Worm (Caenorhabditis elegans) whole organism, L4 larva: Measurements from ENCODE around the gene sri-67.
"Not testable (repeated sequence)": the region's sequence is repeated elsewhere in the genome, so short reads cannot be mapped to it uniquely, and the experiment has no call there.

ENCODE experiments used
- Y48G9A.11 ChIP-seq: fragments of 200-800 bp; sonication (Bioruptor generic); IDR thresholded peaks from 2 replicates; pipeline ENCODE4 v1.3.6; 2022; ENCODE audit warnings: missing genetic modification reagents, missing genetic modification characterization, missing compliant biosample characterization
- Y75B8A.6 ChIP-seq: fragments of 200-800 bp; sonication (Bioruptor generic); IDR thresholded peaks from 2 replicates; pipeline ENCODE4 v1.3.6; 2022; ENCODE audit warnings: missing genetic modification reagents, missing genetic modification characterization, missing compliant biosample characterization
- ZK546.5 ChIP-seq, 2 experiments: sonication (generic microtip); optimal IDR thresholded peaks; 2 replicates each; lab custom pipeline; 2017; ENCODE audit warnings: missing biosample characterization in 2 of 2, missing genetic modification characterization in 2 of 2
- aha-1 ChIP-seq: fragments of 150-350 bp; peaks from one replicate; lab custom pipeline; 2014; ENCODE audit warnings: missing biosample characterization, missing genetic modification characterization
- ama-1 ChIP-seq: fragments of 150-350 bp; optimal IDR thresholded peaks from 2 replicates; lab custom pipeline; 2014; ENCODE audit warnings: inconsistent platforms, mixed read lengths
- attf-4 ChIP-seq: sonication (generic microtip); optimal IDR thresholded peaks from 3 replicates; lab custom pipeline; 2017; ENCODE audit warnings: missing biosample characterization, missing genetic modification characterization
- ceh-32 ChIP-seq: sonication (generic microtip); optimal IDR thresholded peaks from 2 replicates; lab custom pipeline; 2016; ENCODE audit warnings: mild to moderate bottlenecking, missing genetic modification characterization, missing compliant biosample characterization; ENCODE audit not compliant: poor library complexity
- ceh-82 ChIP-seq: sonication (generic microtip); optimal IDR thresholded peaks from 2 replicates; lab custom pipeline; 2017; ENCODE audit warnings: missing biosample characterization, missing genetic modification characterization
- daf-19 ChIP-seq: fragments of 200-800 bp; sonication (Bioruptor generic); conservative IDR thresholded peaks from 2 replicates; pipeline ENCODE4 v1.3.6; 2022; ENCODE audit warnings: missing genetic modification characterization, missing compliant biosample characterization
- egl-43 ChIP-seq: fragments of 200-800 bp; sonication (Bioruptor generic); IDR thresholded peaks from 2 replicates; pipeline ENCODE4 v1.3.6; 2022; ENCODE audit warnings: missing genetic modification reagents, missing genetic modification characterization, missing compliant biosample characterization
- fkh-10 ChIP-seq: fragments of 150-350 bp; optimal IDR thresholded peaks from 2 replicates; lab custom pipeline; 2014; ENCODE audit warnings: missing biosample characterization, missing genetic modification reagents, missing genetic modification characterization
- fos-1 ChIP-seq: fragments of 150-350 bp; optimal IDR thresholded peaks from 2 replicates; lab custom pipeline; 2014; ENCODE audit warnings: missing biosample characterization, missing genetic modification characterization
- hif-1 ChIP-seq, 2 experiments: sonication (generic microtip); optimal IDR thresholded peaks; 2 replicates each; lab custom pipeline; 2016 to 2017; ENCODE audit warnings: missing compliant biosample characterization in 2 of 2, missing genetic modification characterization in 2 of 2, missing genetic modification reagents in 2 of 2, missing genotype in 2 of 2, mild to moderate bottlenecking in 1 of 2
- hlh-11 ChIP-seq: fragments of 200-800 bp; sonication (Bioruptor generic); optimal IDR thresholded peaks from 2 replicates; lab custom pipeline; 2018; ENCODE audit warnings: mild to moderate bottlenecking, missing genetic modification characterization, missing compliant biosample characterization
- hmg-1.1 ChIP-seq: fragments of 200-800 bp; sonication (Bioruptor generic); IDR thresholded peaks from 2 replicates; pipeline ENCODE4 v1.3.6; 2022; ENCODE audit warnings: missing genetic modification reagents, missing genetic modification characterization, missing compliant biosample characterization
- lim-7 ChIP-seq: fragments of 200-800 bp; sonication (Bioruptor generic); IDR thresholded peaks from 2 replicates; pipeline ENCODE4 v1.3.6; 2022; ENCODE audit warnings: missing genetic modification characterization, missing compliant biosample characterization
- lin-38 ChIP-seq: fragments of 200-800 bp; sonication (Bioruptor generic); IDR thresholded peaks from 2 replicates; pipeline ENCODE4 v1.3.6; 2022; ENCODE audit warnings: missing genetic modification reagents, missing genetic modification characterization, missing compliant biosample characterization
- lin-39 ChIP-seq: fragments of 150-350 bp; optimal IDR thresholded peaks from 2 replicates; lab custom pipeline; 2014; ENCODE audit warnings: missing biosample characterization, missing genetic modification reagents, missing genetic modification characterization
- mep-1 ChIP-seq: fragments of 150-350 bp; sonication (generic microtip); optimal IDR thresholded peaks from 3 replicates; lab custom pipeline; 2014; ENCODE audit warnings: missing biosample characterization, missing genetic modification characterization
- mes-2 ChIP-seq: sonication (generic microtip); optimal IDR thresholded peaks from 2 replicates; lab custom pipeline; 2016; ENCODE audit warnings: missing genotype, mild to moderate bottlenecking, missing genetic modification characterization, missing compliant biosample characterization; ENCODE audit not compliant: poor library complexity, severe bottlenecking
- nhr-10 ChIP-seq: fragments of 150-350 bp; optimal IDR thresholded peaks from 2 replicates; lab custom pipeline; 2014; ENCODE audit warnings: missing biosample characterization, missing genetic modification characterization
- nhr-11 ChIP-seq: fragments of 150-350 bp; optimal IDR thresholded peaks from 2 replicates; lab custom pipeline; 2014; ENCODE audit warnings: missing biosample characterization, missing genetic modification characterization
- nhr-237 ChIP-seq: sonication (generic microtip); optimal IDR thresholded peaks from 2 replicates; lab custom pipeline; 2017; ENCODE audit warnings: missing biosample characterization, missing genetic modification characterization
- nhr-28 ChIP-seq: fragments of 150-350 bp; optimal IDR thresholded peaks from 2 replicates; lab custom pipeline; 2014; ENCODE audit warnings: missing biosample characterization, missing genetic modification characterization
- nhr-41 ChIP-seq: fragments of 200-800 bp; sonication (Bioruptor generic); IDR thresholded peaks from 2 replicates; pipeline ENCODE4 v1.3.6; 2022; ENCODE audit warnings: missing genetic modification reagents, missing genetic modification characterization, missing compliant biosample characterization
- nhr-48 ChIP-seq: sonication (generic microtip); optimal IDR thresholded peaks from 2 replicates; lab custom pipeline; 2016; ENCODE audit warnings: mild to moderate bottlenecking, missing genetic modification characterization, missing compliant biosample characterization
- nhr-76 ChIP-seq: fragments of 150-350 bp; optimal IDR thresholded peaks from 2 replicates; lab custom pipeline; 2014; ENCODE audit warnings: missing biosample characterization, missing genetic modification characterization
- pqm-1 ChIP-seq: sonication (generic microtip); optimal IDR thresholded peaks from 2 replicates; lab custom pipeline; 2017; ENCODE audit warnings: missing biosample characterization, missing genetic modification characterization
- snpc-1.2 ChIP-seq: fragments of 200-800 bp; sonication (Bioruptor generic); IDR thresholded peaks from 2 replicates; pipeline ENCODE4 v1.3.6; 2022; ENCODE audit warnings: missing genetic modification reagents, missing genetic modification characterization, missing compliant biosample characterization
- spr-1 ChIP-seq: sonication (generic microtip); optimal IDR thresholded peaks from 2 replicates; lab custom pipeline; 2016; ENCODE audit warnings: mild to moderate bottlenecking, missing genetic modification characterization, missing compliant biosample characterization
- unc-62 ChIP-seq, 3 experiments: fragments of 150-350 bp in 1 of 3; sonication (generic microtip); optimal IDR thresholded peaks in 2 of 3; peaks in 1 of 3; 1 replicate in 1 of 3; 2 replicates in 2 of 3; lab custom pipeline; 2014 to 2017; ENCODE audit warnings: missing biosample characterization in 3 of 3, missing genetic modification characterization in 3 of 3, missing genetic modification reagents in 3 of 3, missing genotype in 1 of 3
- ztf-7 ChIP-seq: fragments of 150-350 bp; optimal IDR thresholded peaks from 2 replicates; lab custom pipeline; 2014; ENCODE audit warnings: missing biosample characterization, missing genetic modification characterization

sri-67 gene

DNA sequence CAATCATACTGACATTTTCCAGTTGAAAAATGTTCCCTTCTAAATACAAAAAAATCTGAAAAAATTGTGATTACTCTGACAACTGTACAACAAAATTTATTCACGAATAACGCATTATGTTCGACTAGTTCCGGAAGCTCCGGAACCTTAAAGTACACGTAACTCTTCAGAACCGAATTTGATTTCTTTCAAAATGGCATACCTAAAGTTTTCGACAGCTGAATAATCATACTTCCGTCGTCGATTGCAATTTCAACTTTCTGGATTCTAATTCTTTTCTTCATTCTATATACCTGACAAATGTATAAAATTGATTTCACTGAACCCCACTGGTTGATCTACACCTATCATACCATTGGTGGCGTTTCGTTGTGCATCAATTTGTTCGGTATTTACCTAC, at the start of gene sri-67:
TSS of gene sri-67 (plus strand) at position 301 of the 400 bp plus-strand sequence.
- TF ChIP-seq nhr-237 (tag; lab: Kevin White, UChicago) = no peak
- TF ChIP-seq nhr-48 (tag; lab: Kevin White, UChicago) = no peak
- TF ChIP-seq fkh-10 (GFP tag; lab: Kevin White, UChicago) = no peak
- no peak for TF ChIP-seq hmg-1.1
- TF ChIP-seq, all 104 proteins: peak for 0

DNA sequence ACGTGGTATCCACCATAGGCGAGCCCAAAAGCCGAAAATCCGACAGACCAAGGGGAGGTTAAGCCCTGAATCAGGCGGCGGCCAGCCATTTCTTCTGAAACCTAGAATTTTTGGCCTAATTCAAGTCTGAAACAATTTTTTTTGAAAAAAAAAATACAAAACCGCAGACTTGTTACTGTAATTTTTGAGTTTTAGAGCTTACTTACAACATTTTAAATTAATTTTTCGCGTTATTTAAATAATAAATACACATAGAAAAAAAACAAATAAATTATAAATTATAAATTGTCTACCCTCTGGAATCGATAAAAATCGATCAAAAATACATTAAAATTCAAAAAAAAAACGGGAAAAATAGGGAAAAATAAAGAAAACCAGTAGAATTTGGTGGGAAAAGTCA, 41.3 kb upstream of the sri-67 start, which contains the start of gene dhs-24:
TSS of gene dhs-24 (minus strand) at position 101 of the 400 bp plus-strand sequence.
- TF ChIP-seq lin-38 (GFP tag; lab: Robert Waterston, UW) (0 out of 2 replicates have a peak, but pooled peaks have one; percentile 21), lim-7 (GFP tag; lab: Robert Waterston, UW) (no peak), ceh-82 (no peak), lin-39 (tag; lab: Kevin White, UChicago) (no peak), nhr-76 (no peak), ama-1 (peak; percentile 55), ztf-7 (tag; lab: Kevin White, UChicago) (no peak), hlh-11 (tag; lab: Kevin White, UChicago) (no peak), snpc-1.2 (0 out of 2 replicates have a peak, but pooled peaks have one; percentile 13), nhr-41 (GFP tag; lab: Robert Waterston, UW) (no peak)
- TF ChIP-seq, all 104 proteins: peak for 3

DNA sequence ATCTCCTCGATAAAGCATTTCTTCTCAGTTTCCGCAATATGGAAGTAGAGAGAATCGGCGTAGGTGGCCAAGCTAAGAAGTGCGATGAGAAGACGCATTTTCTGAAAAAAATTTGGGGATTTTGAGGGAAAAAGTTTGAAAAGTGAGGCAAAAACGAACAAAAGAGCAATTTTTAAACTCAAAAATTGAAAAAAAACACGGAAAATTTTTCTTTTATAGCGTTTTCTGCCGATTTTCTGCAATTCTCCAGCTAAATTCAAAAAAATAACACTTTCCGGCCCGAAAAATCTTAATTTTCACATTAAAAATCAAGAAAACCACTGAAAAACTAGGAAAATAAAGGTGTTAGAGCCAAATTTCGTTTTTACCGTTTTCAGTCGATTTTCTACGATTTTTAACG, 38.8 kb upstream of the sri-67 start, which contains the start of gene tmed-4:
TSS of gene tmed-4 (minus strand) at position 101 of the 400 bp plus-strand sequence.
- TF ChIP-seq aha-1; fos-1 (tag; lab: Kevin White, UChicago); hif-1 (tag; optimal IDR thresholded peaks at IDR 0.05; lab: Kevin White, UChicago): not testable (repeated sequence)

DNA sequence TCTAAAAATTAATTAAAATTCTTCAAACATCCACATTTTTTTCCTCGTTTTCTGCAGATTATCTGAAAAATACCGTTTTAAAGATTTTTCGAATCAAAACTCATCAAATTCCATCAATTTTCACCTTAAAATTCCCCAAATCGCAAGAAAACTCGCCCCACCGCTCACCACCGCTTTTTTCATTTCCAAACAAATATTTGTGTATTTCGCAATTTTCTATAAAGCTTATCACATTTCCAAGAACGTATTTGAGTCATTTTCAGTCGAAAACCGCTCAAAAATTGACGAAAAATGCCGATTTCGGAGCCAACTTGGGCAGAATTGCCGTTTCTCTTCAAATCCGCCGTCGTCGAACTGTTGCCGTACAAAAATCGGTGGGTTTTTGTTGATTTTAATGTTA, 38.1 kb upstream of the sri-67 start, which contains the start of gene Y60A3A.8:
TSS of gene Y60A3A.8 (plus strand) at position 258 of the 400 bp plus-strand sequence.
- not testable (repeated sequence) for TF ChIP-seq spr-1; nhr-11 (tag; lab: Kevin White, UChicago); ztf-7 (tag; lab: Kevin White, UChicago)

DNA sequence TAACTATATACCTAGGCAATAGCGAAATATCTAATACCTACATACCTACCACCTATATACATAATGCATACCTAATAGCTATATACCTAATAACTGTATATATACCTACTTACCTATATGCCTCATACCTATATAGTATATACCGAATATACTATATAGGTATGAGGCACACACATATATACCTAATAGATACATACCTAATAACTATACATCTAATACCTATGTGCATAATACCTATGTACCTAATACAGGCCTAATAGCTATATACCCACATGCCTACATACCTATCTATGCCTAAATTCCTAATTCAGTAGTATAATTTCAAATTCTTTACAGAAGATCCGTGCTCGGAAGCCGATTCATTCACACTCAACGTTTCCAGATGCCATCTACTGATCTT, 33.3 kb upstream of the sri-67 start:
- TF ChIP-seq nhr-41 (GFP tag; lab: Robert Waterston, UW) (no peak), unc-62 (GFP tag; optimal IDR thresholded peaks at IDR 0.05 in 1 of 2; lab: Kevin White, UChicago) (peak in 1 of 2 experiments; percentile 72), unc-62 (tag; optimal IDR thresholded peaks at IDR 0.05; lab: Kevin White, UChicago) (no peak), Y75B8A.6 (GFP tag; lab: Robert Waterston, UW) (no peak)

DNA sequence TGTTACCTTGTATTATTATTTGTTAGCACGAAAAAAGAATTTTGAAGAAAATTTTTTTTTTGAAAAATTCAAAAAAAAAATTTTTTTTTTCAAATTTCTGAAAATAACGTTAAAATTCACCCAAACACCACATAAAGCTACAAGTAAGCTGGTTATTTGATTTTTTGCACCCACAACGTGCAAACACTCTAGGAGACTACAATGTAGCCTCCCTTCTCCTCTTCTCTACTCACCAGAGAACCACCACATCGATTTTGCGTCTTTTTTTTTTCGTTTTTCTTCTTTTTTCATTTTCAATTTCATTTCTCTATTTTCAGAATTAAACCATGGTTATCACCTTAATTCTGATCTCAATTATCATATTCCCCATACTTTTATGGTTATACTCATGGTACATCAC, 32.6 kb upstream of the sri-67 start, which contains the start of gene abhd-3.1:
TSS of gene abhd-3.1 (plus strand) at position 318 of the 400 bp plus-strand sequence.
- TF ChIP-seq mep-1 (peak; percentile 3), nhr-11 (tag; lab: Kevin White, UChicago) (no peak), mes-2 (tag; lab: Kevin White, UChicago) (no peak), nhr-28 (peak; percentile 22), aha-1 (peak; percentile 91), unc-62 (GFP tag; optimal IDR thresholded peaks at IDR 0.05 in 1 of 2; lab: Kevin White, UChicago) (peak in 1 of 2 experiments; percentile 32), unc-62 (tag; optimal IDR thresholded peaks at IDR 0.05; lab: Kevin White, UChicago) (no peak)

DNA sequence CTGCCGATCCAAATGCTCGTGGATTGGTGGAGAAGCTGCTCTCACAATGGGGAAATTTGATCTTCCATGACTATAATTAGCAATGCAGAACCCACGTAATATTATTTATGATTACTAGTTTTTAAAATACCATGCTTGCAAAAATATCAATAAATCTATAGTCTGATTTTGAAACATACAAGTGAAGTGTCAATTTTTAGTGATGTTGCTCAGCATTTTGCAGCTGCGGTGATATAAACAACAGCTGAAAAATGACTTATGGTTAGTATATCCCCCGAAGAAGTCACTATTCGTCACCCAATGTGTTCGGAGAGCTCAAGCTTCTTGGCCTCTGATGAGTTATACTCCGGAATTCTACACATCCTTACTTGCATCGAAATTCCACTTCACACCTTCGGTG, 29.0 kb upstream of the sri-67 start, which contains the start of gene srh-172:
TSS of gene srh-172 (plus strand) at position 301 of the 400 bp plus-strand sequence.
- TF ChIP-seq spr-1 (no peak), daf-19 (GFP tag; lab: Robert Waterston, UW) (no peak), ZK546.5 (tag; optimal IDR thresholded peaks at IDR 0.05; lab: Kevin White, UChicago) (no peak), pqm-1 (tag; lab: Kevin White, UChicago) (no peak), ceh-82 (no peak), nhr-76 (no peak), nhr-10 (tag; lab: Kevin White, UChicago) (no peak), Y48G9A.11 (GFP tag; lab: Robert Waterston, UW) (no peak), ceh-32 (no peak), attf-4 (tag; lab: Kevin White, UChicago) (no peak), egl-43 (GFP tag; lab: Robert Waterston, UW) (no peak)
